Worm (Caenorhabditis elegans) whole organism, L4/young adult: ENCODE results near the gene C42D4.13.

ENCODE experiments used
- dao-5 ChIP-seq: sonication (generic microtip); optimal IDR thresholded peaks from 2 replicates; lab custom pipeline; 2016; ENCODE audit warnings: missing genotype, missing genetic modification characterization, moderate library complexity, missing compliant biosample characterization
- him-1 ChIP-seq: sonication (generic microtip); optimal IDR thresholded peaks from 2 replicates; lab custom pipeline; 2016; ENCODE audit warnings: missing genotype, missing genetic modification reagents, missing genetic modification characterization, missing compliant biosample characterization

DNA sequence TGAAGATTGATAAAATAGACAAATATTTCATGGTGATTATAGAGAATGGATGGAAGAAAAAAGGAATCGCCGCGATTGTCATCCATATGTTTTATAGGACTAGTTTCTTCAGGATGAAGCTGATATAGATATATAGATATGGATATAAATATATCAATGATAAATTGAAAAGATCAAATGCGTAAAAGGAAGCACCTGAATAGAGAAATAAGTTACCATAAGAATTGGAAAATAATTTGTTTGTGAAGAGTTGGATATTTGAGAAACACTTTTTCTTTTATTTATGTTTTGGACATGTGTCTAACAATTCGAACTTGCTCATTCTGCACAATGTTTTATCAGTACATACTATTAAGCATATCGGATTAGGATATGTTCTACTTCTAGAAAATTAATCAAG, at the start of gene C42D4.13:
- TF ChIP-seq him-1 (tag; lab: Kevin White, UChicago) (no peak), dao-5 (tag; lab: Kevin White, UChicago) (no peak)
